Fruit fly (Drosophila melanogaster) whole organism, embryonic: ENCODE measurements around the gene CG5355.

Experiments used
- ATbp ChIP-seq: fragments of 200-800 bp; sonication (Bioruptor generic); optimal IDR thresholded peaks from 2 replicates; lab custom pipeline; 2017; ENCODE audit warnings: missing biosample characterization, mild to moderate bottlenecking, missing genetic modification characterization, missing genetic modification reagents
- Bgb ChIP-seq: fragments of 200-800 bp; sonication (Bioruptor generic); IDR thresholded peaks from 2 replicates; pipeline ENCODE4 v1.3.6; 2022; ENCODE audit warnings: missing biosample characterization, missing genetic modification characterization; ENCODE audit not compliant: partially characterized antibody
- CG11560 ChIP-seq: fragments of 200-800 bp; sonication (Bioruptor generic); IDR thresholded peaks from 3 replicates; pipeline ENCODE4 v1.3.6; 2022; ENCODE audit warnings: missing biosample characterization, missing genetic modification characterization
- CG12391 ChIP-seq: fragments of 200-800 bp; sonication (Bioruptor generic); optimal IDR thresholded peaks from 3 replicates; lab custom pipeline; 2018; ENCODE audit warnings: missing biosample characterization, mild to moderate bottlenecking, missing genetic modification characterization, moderate library complexity
- CG30403 ChIP-seq: fragments of 200-800 bp; sonication (Bioruptor generic); optimal IDR thresholded peaks from 3 replicates; lab custom pipeline; 2016; ENCODE audit warnings: missing biosample characterization, missing genetic modification characterization
- CG33557 ChIP-seq: fragments of 200-800 bp; sonication (Bioruptor generic); optimal IDR thresholded peaks from 2 replicates; lab custom pipeline; 2019; ENCODE audit warnings: missing biosample characterization, mild to moderate bottlenecking, missing genetic modification characterization, moderate library complexity
- CG34376 ChIP-seq: fragments of 200-800 bp; sonication (Bioruptor generic); optimal IDR thresholded peaks from 2 replicates; lab custom pipeline; 2018; ENCODE audit warnings: missing biosample characterization, mild to moderate bottlenecking, missing genetic modification characterization
- CG4328 ChIP-seq: fragments of 200-800 bp; sonication (Bioruptor generic); optimal IDR thresholded peaks from 3 replicates; lab custom pipeline; 2017; ENCODE audit warnings: missing biosample characterization, missing genetic modification reagents, missing genetic modification characterization
- CG8089 ChIP-seq: fragments of 200-800 bp; sonication (Bioruptor generic); optimal IDR thresholded peaks from 3 replicates; lab custom pipeline; 2016; ENCODE audit warnings: missing biosample characterization, missing genetic modification characterization
- CG8290 ChIP-seq, 3 experiments: fragments of 200-800 bp; sonication (Bioruptor generic); optimal IDR thresholded peaks; 2 replicates each; lab custom pipeline; 2016 to 2019; ENCODE audit warnings: missing biosample characterization in 3 of 3, missing genetic modification characterization in 3 of 3, mild to moderate bottlenecking in 2 of 3, moderate library complexity in 1 of 3
- CG8388 ChIP-seq: fragments of 200-800 bp; sonication (Bioruptor generic); optimal IDR thresholded peaks from 2 replicates; lab custom pipeline; 2019; ENCODE audit warnings: missing biosample characterization, mild to moderate bottlenecking, missing genetic modification characterization, moderate library complexity
- CG9609 ChIP-seq: fragments of 200-800 bp; sonication (Bioruptor generic); optimal IDR thresholded peaks from 3 replicates; lab custom pipeline; 2016; ENCODE audit warnings: missing biosample characterization, missing genetic modification characterization
- CTCF ChIP-seq: fragments of 200-800 bp; sonication (Bioruptor generic); optimal IDR thresholded peaks from 2 replicates; lab custom pipeline; 2017; ENCODE audit warnings: missing biosample characterization, mild to moderate bottlenecking, missing genetic modification characterization, moderate library complexity
- Lhr ChIP-seq: fragments of 200-800 bp; sonication (Bioruptor generic); optimal IDR thresholded peaks from 3 replicates; lab custom pipeline; 2017; ENCODE audit warnings: mild to moderate bottlenecking, missing biosample characterization, missing genetic modification reagents, missing genetic modification characterization
- Med ChIP-seq: fragments of 200-800 bp; sonication (Bioruptor generic); peaks from one replicate; lab custom pipeline; 2016; ENCODE audit warnings: missing biosample characterization, missing genetic modification characterization, mild to moderate bottlenecking, inconsistent platforms, moderate library complexity
- Nf-YC ChIP-seq: fragments of 200-800 bp; optimal IDR thresholded peaks from 3 replicates; lab custom pipeline; 2019; ENCODE audit warnings: missing biosample characterization, mild to moderate bottlenecking, missing genetic modification characterization, moderate library complexity
- Optix ChIP-seq: fragments of 200-800 bp; sonication (Bioruptor generic); IDR thresholded peaks from 3 replicates; pipeline ENCODE4 v1.3.6; 2022; ENCODE audit warnings: missing biosample characterization, missing genetic modification characterization
- Pdp1 ChIP-seq, 2 experiments: fragments of 200-800 bp; sonication (Bioruptor generic); optimal IDR thresholded peaks; 3 replicates each; lab custom pipeline; 2016; ENCODE audit warnings: missing biosample characterization in 2 of 2, missing genetic modification characterization in 2 of 2, mild to moderate bottlenecking in 1 of 2, moderate library complexity in 1 of 2
- Scr ChIP-seq: fragments of 200-800 bp; sonication (Bioruptor generic); IDR thresholded peaks from 2 replicates; pipeline ENCODE4 v1.3.6; 2022; ENCODE audit warnings: missing biosample characterization, missing genetic modification characterization; ENCODE audit not compliant: partially characterized antibody
- Sry-δ ChIP-seq: fragments of 200-800 bp; sonication (Bioruptor generic); optimal IDR thresholded peaks from 2 replicates; lab custom pipeline; 2016; ENCODE audit warnings: missing biosample characterization, missing genetic modification characterization
- amos ChIP-seq: fragments of 200-800 bp; sonication (Bioruptor generic); IDR thresholded peaks from 2 replicates; pipeline ENCODE4 v1.3.6; 2022; ENCODE audit warnings: missing biosample characterization, missing genetic modification characterization; ENCODE audit not compliant: partially characterized antibody
- cato ChIP-seq: fragments of 200-800 bp; sonication (Bioruptor generic); optimal IDR thresholded peaks from 2 replicates; lab custom pipeline; 2016; ENCODE audit warnings: missing biosample characterization, missing genetic modification characterization, borderline replicate concordance
- eve ChIP-seq, 2 experiments: fragments of >200 bp; optimal IDR thresholded peaks; 2 replicates each; lab custom pipeline; 2017; ENCODE audit warnings: missing biosample characterization in 2 of 2, missing genetic modification characterization in 2 of 2
- exex ChIP-seq: fragments of 200-800 bp; sonication (Bioruptor generic); optimal IDR thresholded peaks from 4 replicates; lab custom pipeline; 2018; ENCODE audit warnings: missing biosample characterization, mild to moderate bottlenecking, missing genetic modification characterization, moderate library complexity
- gcm2 ChIP-seq: fragments of 200-800 bp; sonication (Bioruptor generic); optimal IDR thresholded peaks from 2 replicates; lab custom pipeline; 2016; ENCODE audit warnings: missing biosample characterization, missing genetic modification characterization
- grn ChIP-seq: fragments of 200-800 bp; sonication (Bioruptor generic); optimal IDR thresholded peaks from 3 replicates; lab custom pipeline; 2017; ENCODE audit warnings: missing biosample characterization, missing genetic modification characterization
- kah ChIP-seq: fragments of 200-800 bp; sonication (Bioruptor generic); optimal IDR thresholded peaks from 2 replicates; lab custom pipeline; 2018; ENCODE audit warnings: missing biosample characterization, mild to moderate bottlenecking, missing genetic modification characterization
- mam ChIP-seq: fragments of 200-800 bp; sonication (Bioruptor generic); optimal IDR thresholded peaks from 3 replicates; lab custom pipeline; 2016; ENCODE audit warnings: missing biosample characterization, missing genetic modification characterization
- nom ChIP-seq: fragments of 200-800 bp; sonication (Bioruptor generic); optimal IDR thresholded peaks from 2 replicates; lab custom pipeline; 2017; ENCODE audit warnings: missing biosample characterization, missing genetic modification characterization, mild to moderate bottlenecking, moderate library complexity, missing genetic modification reagents
- sd ChIP-seq: fragments of 200-800 bp; sonication (Bioruptor generic); optimal IDR thresholded peaks from 3 replicates; lab custom pipeline; 2018; ENCODE audit warnings: missing biosample characterization, mild to moderate bottlenecking, missing genetic modification characterization, moderate library complexity
- sr ChIP-seq: fragments of 200-800 bp; sonication (Bioruptor generic); IDR thresholded peaks from 3 replicates; pipeline ENCODE4 v1.3.6; 2022; ENCODE audit warnings: missing biosample characterization, missing genetic modification characterization
- sug ChIP-seq: fragments of 200-800 bp; optimal IDR thresholded peaks from 2 replicates; lab custom pipeline; 2019; ENCODE audit warnings: missing biosample characterization, mild to moderate bottlenecking, missing genetic modification characterization, moderate library complexity
- zen ChIP-seq: fragments of 200-800 bp; sonication (Bioruptor generic); optimal IDR thresholded peaks from 3 replicates; lab custom pipeline; 2018; ENCODE audit warnings: missing biosample characterization, mild to moderate bottlenecking, missing genetic modification characterization, moderate library complexity

CG5355 gene

dm6 chr2L:10395642-10396487, 17.4 kb downstream of the CG5355 start, which contains the start of gene Mdh1 (continued):
- no peak for TF ChIP-seq Optix (GFP tag; lab: Robert Waterston, UW)
- TF ChIP-seq CG8290 (GFP tag; optimal IDR thresholded peaks at IDR 0.05; lab: Kevin White, UChicago) = no peak
- TF ChIP-seq CG8290 (tag; optimal IDR thresholded peaks at IDR 0.05; lab: Kevin White, UChicago) = no peak
- peak; percentile 40 for TF ChIP-seq CG12391 (tag; lab: Kevin White, UChicago)
- no peak for TF ChIP-seq cato (GFP tag; lab: Kevin White, UChicago)
- no peak for TF ChIP-seq kah
- no peak for TF ChIP-seq mam (GFP tag; lab: Kevin White, UChicago)
- peak; percentile 29 for TF ChIP-seq Nf-YC (tag; lab: Kevin White, UChicago)
- peak; percentile 52 for TF ChIP-seq nom
- peak in 1 of 2 experiments; percentile 67 for TF ChIP-seq eve (GFP tag; optimal IDR thresholded peaks at IDR 0.05; lab: Kevin White, UChicago)
- TF ChIP-seq CG8089 = no peak
- no peak for TF ChIP-seq CG9609 (GFP tag; lab: Kevin White, UChicago)
- peak; percentile 62 for TF ChIP-seq Med
- TF ChIP-seq CG33557 (GFP tag; lab: Kevin White, UChicago) = no peak
- TF ChIP-seq Scr (GFP tag; lab: Robert Waterston, UW) = 0 out of 2 replicates have a peak, but pooled peaks have one; percentile 35
- peak; percentile 53 for TF ChIP-seq Sry-δ (GFP tag; lab: Kevin White, UChicago)
- TF ChIP-seq sr (GFP tag; lab: Robert Waterston, UW) = no peak
- TF ChIP-seq Pdp1 (GFP tag; optimal IDR thresholded peaks at IDR 0.05; lab: Kevin White, UChicago) = peak in 1 of 2 experiments; percentile 88
- no peak for TF ChIP-seq CG4328 (GFP tag; lab: Kevin White, UChicago)
- TF ChIP-seq CG11560 = peak; percentile 97
- TF ChIP-seq CG30403 (GFP tag; lab: Kevin White, UChicago) = no peak

dm6 chr2L:10395035-10395434, 18.2 kb downstream of the CG5355 start:
- no peak for TF ChIP-seq ATbp
- peak in 1 of 2 experiments; percentile 13 for TF ChIP-seq eve (GFP tag; optimal IDR thresholded peaks at IDR 0.05; lab: Kevin White, UChicago)

dm6 chr2L:10393467-10393866, 19.8 kb downstream of the CG5355 start:
- TF ChIP-seq Bgb (GFP tag; lab: Robert Waterston, UW) (peak; percentile 60), sd (peak; percentile 85), grn (GFP tag; lab: Kevin White, UChicago) (peak; percentile 69), zen (tag; lab: Kevin White, UChicago) (no peak), exex (peak; percentile 96), amos (GFP tag; lab: Robert Waterston, UW) (peak; percentile 48; the same call in 1 of the 2 replicates), sug (tag; lab: Kevin White, UChicago) (peak; percentile 99), CTCF (GFP tag; lab: Kevin White, UChicago) (peak; percentile 4), CG34376 (GFP tag; lab: Kevin White, UChicago) (peak; percentile 50), gcm2 (no peak), Lhr (GFP tag; lab: Kevin White, UChicago) (no peak), CG8388 (GFP tag; lab: Kevin White, UChicago) (no peak)
